Fruit fly (Drosophila melanogaster) whole organism, pupa: Measurements from ENCODE around the gene SMC1.
A peak's percentile ranks its signal among the peaks of the same experiment; 100 is the strongest.

Experiments
- CG10348 ChIP-seq: fragments of 200-800 bp; sonication (Bioruptor generic); IDR thresholded peaks from 2 replicates; pipeline ENCODE4 v1.3.6; 2022; ENCODE audit warnings: missing biosample characterization, missing genetic modification characterization
- CG12605 ChIP-seq: fragments of 200-800 bp; sonication (Bioruptor generic); IDR thresholded peaks from 2 replicates; pipeline ENCODE4 v1.3.6; 2022; ENCODE audit warnings: missing biosample characterization, missing genetic modification characterization
- CG13204 ChIP-seq: fragments of 200-800 bp; sonication (Bioruptor generic); optimal IDR thresholded peaks from 2 replicates; lab custom pipeline; 2018; ENCODE audit warnings: missing biosample characterization, mild to moderate bottlenecking, missing genetic modification characterization, moderate library complexity
- CG14655 ChIP-seq: fragments of 200-800 bp; sonication (Bioruptor generic); optimal IDR thresholded peaks from 3 replicates; lab custom pipeline; 2017; ENCODE audit warnings: mild to moderate bottlenecking, missing biosample characterization, missing genetic modification reagents, missing genetic modification characterization
- CG15710 ChIP-seq: fragments of 200-800 bp; sonication (Bioruptor generic); optimal IDR thresholded peaks from 2 replicates; lab custom pipeline; 2018; ENCODE audit warnings: missing biosample characterization, mild to moderate bottlenecking, missing genetic modification characterization, moderate library complexity
- CG17806 ChIP-seq: fragments of 200-800 bp; sonication (Bioruptor generic); optimal IDR thresholded peaks from 2 replicates; lab custom pipeline; 2018; ENCODE audit warnings: missing biosample characterization, mild to moderate bottlenecking, missing genetic modification characterization, moderate library complexity
- CG32121 ChIP-seq: fragments of 200-800 bp; sonication (Bioruptor generic); IDR thresholded peaks from 2 replicates; pipeline ENCODE4 v1.3.6; 2022; ENCODE audit warnings: missing biosample characterization, missing genetic modification characterization
- CG34367 ChIP-seq: fragments of 200-800 bp; sonication (Bioruptor generic); optimal IDR thresholded peaks from 2 replicates; lab custom pipeline; 2018; ENCODE audit warnings: missing biosample characterization, mild to moderate bottlenecking, missing genetic modification characterization
- CG4496 ChIP-seq: fragments of 200-800 bp; sonication (Bioruptor generic); IDR thresholded peaks from 3 replicates; pipeline ENCODE4 v1.3.6; 2022; ENCODE audit warnings: missing biosample characterization, missing genetic modification characterization
- CG8159 ChIP-seq: fragments of 200-800 bp; sonication (Bioruptor generic); optimal IDR thresholded peaks from 3 replicates; lab custom pipeline; 2018; ENCODE audit warnings: missing biosample characterization, mild to moderate bottlenecking, missing genetic modification characterization, moderate library complexity
- CG8301 ChIP-seq: fragments of 200-800 bp; sonication (Bioruptor generic); optimal IDR thresholded peaks from 2 replicates; lab custom pipeline; 2018; ENCODE audit warnings: missing biosample characterization, mild to moderate bottlenecking, missing genetic modification characterization
- CG9948 ChIP-seq: fragments of 200-800 bp; sonication (Bioruptor generic); optimal IDR thresholded peaks from 2 replicates; lab custom pipeline; 2018; ENCODE audit warnings: missing biosample characterization, mild to moderate bottlenecking, missing genetic modification characterization, moderate library complexity
- D1 ChIP-seq: fragments of 200-800 bp; sonication (Bioruptor generic); optimal IDR thresholded peaks from 2 replicates; lab custom pipeline; 2018; ENCODE audit warnings: missing biosample characterization, mild to moderate bottlenecking, missing genetic modification characterization, moderate library complexity
- EcR ChIP-seq: fragments of 200-800 bp; sonication (Bioruptor generic); optimal IDR thresholded peaks from 3 replicates; lab custom pipeline; 2019; ENCODE audit warnings: missing biosample characterization, missing genetic modification characterization, mild to moderate bottlenecking, moderate library complexity, missing genetic modification reagents
- Ets98B ChIP-seq: fragments of 200-800 bp; sonication (Bioruptor generic); IDR thresholded peaks from 2 replicates; pipeline ENCODE4 v1.3.6; 2022; ENCODE audit warnings: missing biosample characterization, missing genetic modification characterization
- Pif1A ChIP-seq: fragments of 200-800 bp; sonication (Bioruptor generic); optimal IDR thresholded peaks from 3 replicates; lab custom pipeline; 2016; ENCODE audit warnings: missing biosample characterization, missing genetic modification characterization
- Pif1B ChIP-seq: fragments of 200-800 bp; sonication (Bioruptor generic); optimal IDR thresholded peaks from 3 replicates; lab custom pipeline; 2016; ENCODE audit warnings: missing biosample characterization, missing genetic modification characterization
- Snoo ChIP-seq: fragments of 200-800 bp; sonication (Bioruptor generic); optimal IDR thresholded peaks from 3 replicates; lab custom pipeline; 2017; ENCODE audit warnings: missing biosample characterization, mild to moderate bottlenecking, missing genetic modification characterization, inconsistent platforms
- fd96Ca ChIP-seq: fragments of 200-800 bp; sonication (Bioruptor generic); IDR thresholded peaks from 3 replicates; pipeline ENCODE4 v1.3.6; 2022; ENCODE audit warnings: missing biosample characterization, missing genetic modification characterization
- gl ChIP-seq: fragments of 200-800 bp; sonication (Bioruptor generic); optimal IDR thresholded peaks from 2 replicates; lab custom pipeline; 2018; ENCODE audit warnings: missing biosample characterization, mild to moderate bottlenecking, missing genetic modification characterization
- rn ChIP-seq: fragments of 200-800 bp; sonication (Bioruptor generic); IDR thresholded peaks from 2 replicates; pipeline ENCODE4 v1.3.6; 2022; ENCODE audit warnings: missing biosample characterization, missing genetic modification characterization

The SMC1 gene

DNA sequence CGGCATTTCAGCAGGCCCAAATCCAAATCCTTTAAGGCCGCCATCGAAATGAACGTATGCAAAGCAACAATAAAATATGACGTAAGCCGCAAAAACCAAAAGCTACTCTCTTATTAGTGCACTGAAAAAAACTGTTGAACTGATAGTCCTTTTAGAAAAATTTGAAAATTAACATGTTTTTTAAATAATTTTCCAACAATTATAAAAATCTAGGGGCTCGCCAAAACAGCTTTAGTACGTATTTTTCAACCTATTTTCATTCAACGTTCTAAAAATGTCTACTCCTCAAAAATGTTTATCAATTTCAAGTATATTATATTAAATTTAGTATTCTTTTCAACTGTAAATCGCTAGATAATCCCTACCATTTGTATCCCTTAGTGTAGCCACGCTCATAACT, 35.3 kb downstream of the SMC1 start:
- TF ChIP-seq CG4496 (no peak), CG8159 (no peak), CG10348 (GFP tag; lab: Robert Waterston, UW) (no peak), Pif1B (GFP tag; lab: Kevin White, UChicago) (no peak), CG8301 (no peak), fd96Ca (GFP tag; lab: Robert Waterston, UW) (no peak), gl (tag; lab: Kevin White, UChicago) (no peak), CG13204 (GFP tag; lab: Kevin White, UChicago) (no peak), Ets98B (GFP tag; lab: Robert Waterston, UW) (no peak), CG15710 (tag; lab: Kevin White, UChicago) (no peak), CG12605 (GFP tag; lab: Robert Waterston, UW) (no peak), CG17806 (tag; lab: Kevin White, UChicago) (no peak), rn (GFP tag; lab: Robert Waterston, UW) (no peak), EcR (GFP tag; lab: Kevin White, UChicago) (no peak), Snoo (no peak)

DNA sequence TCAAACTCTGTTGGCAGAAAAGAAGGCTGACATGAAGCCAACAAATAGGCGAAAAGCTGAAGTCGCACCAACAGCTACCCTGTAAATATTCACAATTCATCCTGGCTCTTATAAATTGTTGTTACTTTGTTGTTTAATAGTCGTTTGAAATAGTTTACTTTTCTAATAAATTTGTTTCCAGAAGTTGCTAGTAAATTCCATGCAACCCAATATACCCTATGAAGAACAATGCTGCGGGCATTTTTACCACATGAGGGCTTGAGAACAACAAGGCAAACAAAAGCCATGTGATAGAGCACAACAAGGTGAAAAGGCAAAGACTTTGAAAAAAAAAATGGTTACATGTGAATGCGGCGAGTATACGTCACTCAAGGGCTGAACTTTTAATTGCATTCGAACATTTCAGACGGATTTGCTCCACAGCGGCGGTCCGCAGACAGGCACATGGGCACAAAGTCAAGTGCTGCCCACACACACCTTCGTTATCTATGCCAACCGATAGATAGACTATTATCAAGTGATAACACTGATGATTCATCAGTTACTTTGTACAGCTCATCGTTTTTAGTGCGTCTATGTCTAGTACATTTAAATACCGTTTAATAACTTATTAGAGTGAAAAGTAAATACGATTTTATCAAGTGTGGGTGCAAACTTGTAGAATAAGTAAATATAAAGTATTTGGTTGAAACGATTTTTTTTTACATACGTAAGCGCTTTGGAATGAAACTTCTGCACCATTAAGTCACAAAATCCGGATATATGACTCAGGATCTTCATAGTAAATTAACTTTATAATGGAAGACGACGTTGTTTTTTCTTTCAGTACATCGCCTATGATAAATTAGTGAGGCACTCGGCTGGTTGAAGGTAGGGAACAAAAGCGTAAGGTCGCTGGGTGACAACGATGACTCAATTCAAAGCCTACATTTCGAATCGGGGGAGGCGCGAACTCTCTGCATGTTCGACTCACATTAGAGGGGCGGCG, 41.2 kb downstream of the SMC1 start:
- TF ChIP-seq CG17806 (tag; lab: Kevin White, UChicago) (peak; percentile 55), Snoo (peak; percentile 38), CG15710 (tag; lab: Kevin White, UChicago) (peak; percentile 62), Pif1A (GFP tag; lab: Kevin White, UChicago) (peak; percentile 76), Ets98B (GFP tag; lab: Robert Waterston, UW) (peak; percentile 81), fd96Ca (GFP tag; lab: Robert Waterston, UW) (peak; percentile 85), D1 (tag; lab: Kevin White, UChicago) (no peak), EcR (GFP tag; lab: Kevin White, UChicago) (peak; percentile 47), CG14655 (GFP tag; lab: Kevin White, UChicago) (peak; percentile 74), CG32121 (GFP tag; lab: Robert Waterston, UW) (peak; percentile 79; the same call in 1 of the 2 replicates), CG8159 (peak; percentile 58), CG9948 (peak; percentile 59), CG13204 (GFP tag; lab: Kevin White, UChicago) (no peak), CG8301 (peak; percentile 70), gl (tag; lab: Kevin White, UChicago) (peak; percentile 28), CG34367 (tag; lab: Kevin White, UChicago) (peak; percentile 48), CG4496 (peak; percentile 75), rn (GFP tag; lab: Robert Waterston, UW) (0 out of 2 replicates have a peak, but pooled peaks have one; percentile 41), Pif1B (GFP tag; lab: Kevin White, UChicago) (peak; percentile 58), CG12605 (GFP tag; lab: Robert Waterston, UW) (peak; percentile 76), CG10348 (GFP tag; lab: Robert Waterston, UW) (no peak)

DNA sequence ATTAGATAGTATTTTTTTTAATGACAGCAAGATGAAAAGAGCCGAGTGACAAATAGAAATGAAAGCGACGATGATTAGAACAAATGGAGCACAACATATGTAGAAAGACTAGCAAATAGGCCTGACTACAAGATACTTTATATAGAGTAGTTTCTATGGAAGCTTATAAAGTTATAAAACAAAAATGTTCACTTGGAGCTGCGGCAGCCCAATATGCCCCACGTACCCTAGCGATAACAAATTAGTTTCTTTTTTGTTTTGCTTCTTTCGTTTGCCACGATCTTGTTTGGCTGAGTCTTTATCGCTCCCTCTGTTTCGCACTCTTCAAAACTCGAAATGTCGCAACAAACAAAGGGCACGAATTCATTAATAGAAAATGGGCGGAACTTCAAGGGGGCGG, 42.6 kb downstream of the SMC1 start:
- TF ChIP-seq CG4496: no peak
- no peak for TF ChIP-seq EcR (GFP tag; lab: Kevin White, UChicago)
- no peak for TF ChIP-seq CG8301
- no peak for TF ChIP-seq CG34367 (tag; lab: Kevin White, UChicago)

DNA sequence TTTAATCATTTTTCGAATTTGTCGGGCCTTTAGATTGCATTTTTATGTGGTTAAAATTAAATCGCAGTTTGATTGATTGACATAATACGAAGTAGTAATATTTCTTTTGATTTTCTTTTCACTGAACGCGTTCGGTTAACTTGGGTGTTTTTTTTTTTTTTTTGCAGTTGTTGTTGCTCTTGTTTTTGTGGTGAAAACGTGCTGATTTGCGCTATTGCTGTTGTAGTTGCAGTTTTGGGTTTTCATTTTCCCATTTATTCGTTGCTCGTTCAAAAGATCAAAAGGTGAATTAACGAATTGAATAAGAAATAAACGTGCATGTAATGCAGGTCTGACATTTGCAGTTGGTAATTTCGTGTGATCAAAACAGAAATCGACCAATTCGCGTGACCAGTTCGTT, 43.4 kb downstream of the SMC1 start:
- TF ChIP-seq CG13204 (GFP tag; lab: Kevin White, UChicago) (no peak), CG8159 (no peak), gl (tag; lab: Kevin White, UChicago) (no peak), CG34367 (tag; lab: Kevin White, UChicago) (no peak), CG15710 (tag; lab: Kevin White, UChicago) (no peak), CG4496 (no peak), CG12605 (GFP tag; lab: Robert Waterston, UW) (no peak), fd96Ca (GFP tag; lab: Robert Waterston, UW) (no peak), Pif1A (GFP tag; lab: Kevin White, UChicago) (no peak), CG17806 (tag; lab: Kevin White, UChicago) (no peak), CG8301 (no peak), Pif1B (GFP tag; lab: Kevin White, UChicago) (no peak), CG9948 (no peak), D1 (tag; lab: Kevin White, UChicago) (no peak), rn (GFP tag; lab: Robert Waterston, UW) (no peak), Snoo (no peak), CG10348 (GFP tag; lab: Robert Waterston, UW) (no peak), CG14655 (GFP tag; lab: Kevin White, UChicago) (no peak)

DNA sequence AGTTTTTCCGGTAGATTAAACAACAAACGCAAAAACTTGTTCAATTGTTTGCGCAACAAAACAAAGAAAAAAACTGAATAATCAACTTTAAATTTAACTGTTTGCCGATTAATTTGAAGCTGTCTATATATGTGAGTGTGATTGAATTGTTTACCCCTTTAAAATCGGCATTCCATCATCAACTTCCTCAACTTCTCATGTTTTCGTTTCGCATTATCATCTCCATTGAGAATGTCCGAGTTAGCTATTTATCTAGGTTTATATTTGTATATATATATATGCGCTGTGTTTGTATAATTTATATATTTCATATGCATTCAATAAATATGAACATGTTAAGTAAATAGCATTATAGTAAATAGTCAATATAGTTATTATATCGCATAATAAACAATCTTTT, 44.3 kb downstream of the SMC1 start:
- TF ChIP-seq Snoo (no peak), gl (tag; lab: Kevin White, UChicago) (no peak), CG4496 (no peak), CG10348 (GFP tag; lab: Robert Waterston, UW) (no peak), CG8301 (no peak), fd96Ca (GFP tag; lab: Robert Waterston, UW) (no peak), CG13204 (GFP tag; lab: Kevin White, UChicago) (no peak), CG9948 (no peak), CG32121 (GFP tag; lab: Robert Waterston, UW) (no peak), CG14655 (GFP tag; lab: Kevin White, UChicago) (no peak), CG12605 (GFP tag; lab: Robert Waterston, UW) (no peak), CG8159 (no peak), CG34367 (tag; lab: Kevin White, UChicago) (no peak), D1 (tag; lab: Kevin White, UChicago) (no peak)
